Fruit fly (Drosophila melanogaster): ENCODE data around the gene Npc2c.

DNA sequence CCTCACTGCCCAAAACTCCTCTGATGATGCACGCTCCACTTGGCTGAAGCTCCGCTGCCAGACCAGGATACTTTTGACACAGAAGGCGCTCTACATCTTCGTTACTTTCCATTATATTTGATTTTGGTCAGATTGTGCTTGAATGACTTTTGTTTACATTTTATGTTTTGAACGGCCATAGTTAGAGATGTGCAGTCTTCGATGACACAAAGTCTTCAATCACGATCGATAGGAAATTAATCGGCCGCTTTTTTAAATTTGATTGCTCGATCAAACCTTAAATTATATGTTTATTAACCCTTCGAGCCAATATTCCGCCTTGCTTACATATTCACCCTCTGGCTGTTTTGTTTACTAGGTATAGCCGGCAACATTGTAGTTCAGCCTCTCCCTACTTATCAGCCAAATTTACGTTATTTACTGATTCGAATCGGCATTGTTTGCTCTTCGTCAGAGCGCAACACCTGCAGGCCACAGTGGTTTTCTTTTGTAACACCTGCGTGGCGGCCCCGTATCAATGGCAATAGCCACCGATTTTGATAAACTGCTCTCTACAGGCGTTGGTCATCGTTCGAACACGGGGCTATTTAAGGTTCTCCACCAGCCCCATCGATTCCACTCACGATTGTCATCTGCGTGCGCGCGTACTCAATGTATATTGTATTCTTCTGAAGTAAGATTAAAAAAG, 7.2 kb upstream of the Npc2c start, which contains the start of the genes Fancl and Npc2e:
- TF ChIP-seq CG4404 (GFP tag; IDR thresholded peaks at IDR 0.05) (no peak), CG4730 (GFP tag; IDR thresholded peaks at IDR 0.05) (no peak), croc (GFP tag; conservative IDR thresholded peaks at IDR 0.05) (no peak), hb (GFP tag; IDR thresholded peaks at IDR 0.05; ENCODE audit: partially characterized antibody) (no peak), CG1647 (GFP tag; optimal IDR thresholded peaks at IDR 0.05) (no peak)

All from whole organism, embryonic.